Worm (Caenorhabditis elegans) whole organism, L2 larva: ENCODE results near the gene F21A3.4.

Experiments
- C34F6.9 ChIP-seq: fragments of 150-350 bp; optimal IDR thresholded peaks from 2 replicates; lab custom pipeline; 2014; ENCODE audit warnings: missing biosample characterization, missing genetic modification characterization
- F13H6.1 ChIP-seq: sonication (generic microtip); optimal IDR thresholded peaks from 2 replicates; lab custom pipeline; 2016; ENCODE audit warnings: missing genetic modification characterization, missing compliant biosample characterization
- R02D3.7 ChIP-seq: fragments of 150-350 bp; optimal IDR thresholded peaks from 2 replicates; lab custom pipeline; 2014; ENCODE audit warnings: missing biosample characterization, missing genetic modification characterization
- ZK546.5 ChIP-seq: sonication (generic microtip); optimal IDR thresholded peaks from 2 replicates; lab custom pipeline; 2017; ENCODE audit warnings: missing biosample characterization, missing genetic modification characterization
- aly-2 ChIP-seq: fragments of 150-350 bp; optimal IDR thresholded peaks from 2 replicates; lab custom pipeline; 2014; ENCODE audit warnings: missing biosample characterization, missing genetic modification characterization
- ama-1 ChIP-seq: fragments of 150-350 bp; optimal IDR thresholded peaks from 2 replicates; lab custom pipeline; 2018; ENCODE audit warnings: inconsistent platforms
- blmp-1 ChIP-seq: sonication (generic microtip); optimal IDR thresholded peaks from 2 replicates; lab custom pipeline; 2017; ENCODE audit warnings: missing genetic modification characterization, mild to moderate bottlenecking, missing compliant biosample characterization, antibody characterized with exemption, moderate library complexity; ENCODE audit not compliant: insufficient read depth
- ceh-16 ChIP-seq: fragments of 150-350 bp; optimal IDR thresholded peaks from 2 replicates; lab custom pipeline; 2014; ENCODE audit warnings: missing biosample characterization, missing genetic modification characterization
- ceh-82 ChIP-seq: fragments of 150-350 bp; optimal IDR thresholded peaks from 2 replicates; lab custom pipeline; 2014; ENCODE audit warnings: missing biosample characterization, missing genetic modification characterization
- crh-2 ChIP-seq: sonication (generic microtip); optimal IDR thresholded peaks from 2 replicates; lab custom pipeline; 2017; ENCODE audit warnings: missing biosample characterization, missing genetic modification characterization
- dmd-4 ChIP-seq: sonication (generic microtip); optimal IDR thresholded peaks from 2 replicates; lab custom pipeline; 2017; ENCODE audit warnings: missing biosample characterization, missing genetic modification characterization
- egl-27 ChIP-seq: sonication (generic microtip); optimal IDR thresholded peaks from 3 replicates; lab custom pipeline; 2017; ENCODE audit warnings: missing biosample characterization, missing genetic modification reagents, missing genetic modification characterization
- elt-1 ChIP-seq: fragments of 150-350 bp; optimal IDR thresholded peaks from 2 replicates; lab custom pipeline; 2014; ENCODE audit warnings: missing biosample characterization, missing genetic modification characterization
- fos-1 ChIP-seq: fragments of 150-350 bp; optimal IDR thresholded peaks from 2 replicates; lab custom pipeline; 2014; ENCODE audit warnings: missing biosample characterization, missing genetic modification characterization
- lin-13 ChIP-seq: fragments of 150-350 bp; optimal IDR thresholded peaks from 2 replicates; lab custom pipeline; 2014; ENCODE audit warnings: missing biosample characterization, missing genetic modification reagents, missing genetic modification characterization
- lin-39 ChIP-seq: fragments of 150-350 bp; optimal IDR thresholded peaks from 2 replicates; lab custom pipeline; 2014; ENCODE audit warnings: missing biosample characterization, missing genetic modification reagents, missing genetic modification characterization
- lsy-2 ChIP-seq, 2 experiments: fragments of 150-350 bp in 1 of 2; sonication (generic microtip) in 1 of 2; optimal IDR thresholded peaks; 2 replicates each; lab custom pipeline; 2014 to 2017; ENCODE audit warnings: missing biosample characterization in 2 of 2, missing genetic modification characterization in 2 of 2
- mbf-1 ChIP-seq: sonication (generic microtip); optimal IDR thresholded peaks from 2 replicates; lab custom pipeline; 2017; ENCODE audit warnings: missing biosample characterization, missing genetic modification characterization
- nhr-11 ChIP-seq: fragments of 150-350 bp; optimal IDR thresholded peaks from 2 replicates; lab custom pipeline; 2014; ENCODE audit warnings: missing biosample characterization, missing genetic modification characterization
- nhr-12 ChIP-seq: fragments of 150-350 bp; optimal IDR thresholded peaks from 2 replicates; lab custom pipeline; 2014; ENCODE audit warnings: missing biosample characterization, missing genetic modification characterization
- nhr-21 ChIP-seq: fragments of 150-350 bp; optimal IDR thresholded peaks from 2 replicates; lab custom pipeline; 2014; ENCODE audit warnings: missing biosample characterization, missing genetic modification characterization
- nhr-23 ChIP-seq: fragments of 150-350 bp; optimal IDR thresholded peaks from 2 replicates; lab custom pipeline; 2014; ENCODE audit warnings: missing biosample characterization, missing genetic modification reagents, missing genetic modification characterization
- nhr-237 ChIP-seq: fragments of 150-350 bp; optimal IDR thresholded peaks from 2 replicates; lab custom pipeline; 2014; ENCODE audit warnings: missing biosample characterization, missing genetic modification characterization
- nhr-6 ChIP-seq: fragments of 150-350 bp; optimal IDR thresholded peaks from 2 replicates; lab custom pipeline; 2014; ENCODE audit warnings: missing biosample characterization, missing genetic modification characterization
- nhr-77 ChIP-seq: fragments of 150-350 bp; optimal IDR thresholded peaks from 2 replicates; lab custom pipeline; 2014; ENCODE audit warnings: missing biosample characterization, missing genetic modification characterization
- peb-1 ChIP-seq: fragments of 150-350 bp; optimal IDR thresholded peaks from 2 replicates; lab custom pipeline; 2014; ENCODE audit warnings: missing biosample characterization, missing genetic modification characterization
- sem-4 ChIP-seq: fragments of 150-350 bp; optimal IDR thresholded peaks from 2 replicates; lab custom pipeline; 2014; ENCODE audit warnings: missing biosample characterization, missing genetic modification reagents, missing genetic modification characterization
- skn-1 ChIP-seq: sonication (generic microtip); optimal IDR thresholded peaks from 2 replicates; lab custom pipeline; 2017; ENCODE audit warnings: missing biosample characterization, missing genetic modification characterization
- sma-9 ChIP-seq, 2 experiments: fragments of 150-350 bp in 1 of 2; sonication (generic microtip) in 1 of 2; optimal IDR thresholded peaks; 2 replicates each; lab custom pipeline; 2014 to 2016; ENCODE audit warnings: missing genetic modification characterization in 2 of 2, mild to moderate bottlenecking in 1 of 2, missing biosample characterization in 1 of 2, missing compliant biosample characterization in 1 of 2, missing genetic modification reagents in 1 of 2, moderate library complexity in 1 of 2
- snpc-4 ChIP-seq: fragments of 150-350 bp; optimal IDR thresholded peaks from 2 replicates; lab custom pipeline; 2014; ENCODE audit warnings: missing biosample characterization, missing genetic modification characterization
- unc-55 ChIP-seq: fragments of 150-350 bp; sonication (generic microtip); optimal IDR thresholded peaks from 3 replicates; lab custom pipeline; 2014; ENCODE audit warnings: missing biosample characterization, missing genetic modification reagents, missing genetic modification characterization
- zag-1 ChIP-seq: fragments of 150-350 bp; optimal IDR thresholded peaks from 2 replicates; lab custom pipeline; 2014; ENCODE audit warnings: missing biosample characterization, missing genetic modification characterization
- ztf-1 ChIP-seq: fragments of 200-800 bp; sonication (Bioruptor generic); conservative IDR thresholded peaks from 2 replicates; pipeline ENCODE4 v1.3.6; 2022; ENCODE audit warnings: missing genetic modification characterization, missing compliant biosample characterization
- ztf-11 ChIP-seq: sonication (generic microtip); optimal IDR thresholded peaks from 2 replicates; lab custom pipeline; 2017; ENCODE audit warnings: missing biosample characterization, missing genetic modification characterization
- ztf-4 ChIP-seq: fragments of 150-350 bp; optimal IDR thresholded peaks from 2 replicates; lab custom pipeline; 2014; ENCODE audit warnings: missing biosample characterization, missing genetic modification characterization

The F21A3.4 gene

ce11 chrV:15533096-15533495 lies 3.3 kb upstream of the F21A3.4 start, which contains the start of gene F21A3.11:
F21A3.11 (minus strand) TSS chrV:15533212.
- TF ChIP-seq sma-9 (GFP tag; optimal IDR thresholded peaks at IDR 0.05; lab: Kevin White, UChicago) (no peak), sma-9 (tag; optimal IDR thresholded peaks at IDR 0.05; lab: Kevin White, UChicago) (no peak), fos-1 (tag; lab: Kevin White, UChicago) (peak; percentile 49)

- TF ChIP-seq ztf-1 (GFP tag; lab: Robert Waterston, UW): no peak
- TF ChIP-seq snpc-4 (tag; lab: Kevin White, UChicago): no peak
- no peak for TF ChIP-seq nhr-12 (tag; lab: Kevin White, UChicago)
- TF ChIP-seq ceh-16 (tag; lab: Kevin White, UChicago): no peak
- no peak for TF ChIP-seq F13H6.1
- no peak for TF ChIP-seq dmd-4 (tag; lab: Kevin White, UChicago)
- no peak for TF ChIP-seq egl-27
- no peak for TF ChIP-seq ztf-11 (tag; lab: Kevin White, UChicago)
- no peak for TF ChIP-seq ama-1 (lab: Kevin White, UChicago)
- no peak for TF ChIP-seq unc-55 (GFP tag; lab: Kevin White, UChicago)
- TF ChIP-seq nhr-237 (tag; lab: Kevin White, UChicago): no peak
Observed at ce11 chrV:15533864-15534263, 2.6 kb upstream of the F21A3.4 start, which contains the start of gene F21A3.2. F21A3.2 (minus strand) TSS chrV:15533964.

ce11 chrV:15537923-15538322 lies 1.5 kb downstream of the F21A3.4 start, which contains the start of gene prde-1:
prde-1 (plus strand) TSS chrV:15538244.
- TF ChIP-seq nhr-237 (tag; lab: Kevin White, UChicago) (no peak), C34F6.9 (tag; lab: Kevin White, UChicago) (no peak), ceh-82 (no peak), ztf-11 (tag; lab: Kevin White, UChicago) (no peak), F13H6.1 (no peak), zag-1 (no peak), nhr-77 (tag; lab: Kevin White, UChicago) (no peak), fos-1 (tag; lab: Kevin White, UChicago) (no peak), nhr-21 (tag; lab: Kevin White, UChicago) (no peak), peb-1 (no peak), ceh-16 (tag; lab: Kevin White, UChicago) (no peak), nhr-23 (tag; lab: Kevin White, UChicago) (no peak), R02D3.7 (tag; lab: Kevin White, UChicago) (no peak), lsy-2 (tag; optimal IDR thresholded peaks at IDR 0.05; lab: Kevin White, UChicago) (no peak), egl-27 (no peak), snpc-4 (tag; lab: Kevin White, UChicago) (no peak), lin-39 (tag; lab: Kevin White, UChicago) (no peak)

ce11 chrV:15543252-15543651 lies 6.8 kb downstream of the F21A3.4 start:
- TF ChIP-seq ceh-82 (no peak), aly-2 (tag; lab: Kevin White, UChicago) (no peak), lsy-2 (tag; optimal IDR thresholded peaks at IDR 0.05; lab: Kevin White, UChicago) (no peak), snpc-4 (tag; lab: Kevin White, UChicago) (no peak), ZK546.5 (no peak), nhr-23 (tag; lab: Kevin White, UChicago) (no peak), blmp-1 (tag; lab: Kevin White, UChicago) (no peak), egl-27 (no peak), sem-4 (tag; lab: Kevin White, UChicago) (no peak), ztf-1 (GFP tag; lab: Robert Waterston, UW) (no peak), sma-9 (GFP tag; optimal IDR thresholded peaks at IDR 0.05; lab: Kevin White, UChicago) (no peak), sma-9 (tag; optimal IDR thresholded peaks at IDR 0.05; lab: Kevin White, UChicago) (no peak), ztf-4 (tag; lab: Kevin White, UChicago) (no peak)

ce11 chrV:15544898-15545297 lies 8.5 kb downstream of the F21A3.4 start, which contains the start of gene glb-14:
glb-14 (minus strand) TSS chrV:15544994.
- TF ChIP-seq nhr-23 (tag; lab: Kevin White, UChicago) (no peak), skn-1 (tag; lab: Kevin White, UChicago) (no peak), elt-1 (tag; lab: Kevin White, UChicago) (no peak), crh-2 (no peak), nhr-6 (tag; lab: Kevin White, UChicago) (no peak), mbf-1 (tag; lab: Kevin White, UChicago) (no peak), egl-27 (no peak), nhr-11 (tag; lab: Kevin White, UChicago) (no peak), F13H6.1 (no peak), lin-13 (GFP tag; lab: Kevin White, UChicago) (no peak)
- TF ChIP-seq, all 48 proteins: peak for 0
